Worm (Caenorhabditis elegans) whole organism, young adult: Measurements from ENCODE around the gene rab-3.
A peak's percentile ranks its signal among the peaks of the same experiment; 100 is the strongest.
"Not testable (repeated sequence)": the region's sequence is repeated elsewhere in the genome, so short reads cannot be mapped to it uniquely, and the experiment has no call there.

ENCODE experiments used
- D2030.7 ChIP-seq: fragments of 200-800 bp; sonication (Bioruptor generic); IDR thresholded peaks from 2 replicates; pipeline ENCODE4 v1.3.6; 2022; ENCODE audit warnings: missing genetic modification reagents, missing genetic modification characterization, missing compliant biosample characterization
- F22D6.2 ChIP-seq: sonication (generic microtip); optimal IDR thresholded peaks from 2 replicates; lab custom pipeline; 2016; ENCODE audit warnings: mild to moderate bottlenecking, missing genetic modification characterization, missing compliant biosample characterization
- F23B12.7 ChIP-seq: sonication (generic microtip); optimal IDR thresholded peaks from 2 replicates; lab custom pipeline; 2017; ENCODE audit warnings: missing genetic modification characterization, mild to moderate bottlenecking, missing compliant biosample characterization, antibody characterized with exemption, moderate library complexity; ENCODE audit not compliant: insufficient read depth
- K11D2.4 ChIP-seq: fragments of 200-800 bp; sonication (Bioruptor generic); IDR thresholded peaks from 2 replicates; pipeline ENCODE4 v1.3.6; 2022; ENCODE audit warnings: missing genetic modification reagents, missing genetic modification characterization, missing compliant biosample characterization
- K12H6.12 ChIP-seq: fragments of 200-800 bp; sonication (Bioruptor generic); optimal IDR thresholded peaks from 2 replicates; lab custom pipeline; 2018; ENCODE audit warnings: mild to moderate bottlenecking, missing genetic modification characterization, missing compliant biosample characterization
- T07F8.4 ChIP-seq: sonication (generic microtip); optimal IDR thresholded peaks from 2 replicates; lab custom pipeline; 2016; ENCODE audit warnings: mild to moderate bottlenecking, missing genetic modification characterization, moderate library complexity, missing compliant biosample characterization
- ama-1 ChIP-seq, 3 experiments: fragments of 150-350 bp in 1 of 3; sonication (generic microtip) in 2 of 3; optimal IDR thresholded peaks; 2 replicates each; lab custom pipeline; 2014 to 2018; ENCODE audit warnings: missing biosample characterization in 2 of 3, missing genetic modification characterization in 2 of 3, missing genetic modification reagents in 2 of 3
- aptf-3 ChIP-seq: fragments of 200-800 bp; sonication (Bioruptor generic); IDR thresholded peaks from 2 replicates; pipeline ENCODE4 v1.3.6; 2022; ENCODE audit warnings: missing genetic modification characterization, missing compliant biosample characterization
- athp-1 ChIP-seq: sonication (generic microtip); optimal IDR thresholded peaks from 2 replicates; lab custom pipeline; 2017; ENCODE audit warnings: mild to moderate bottlenecking, missing genetic modification characterization, missing compliant biosample characterization
- attf-5 ChIP-seq: fragments of 200-800 bp; sonication (Bioruptor generic); optimal IDR thresholded peaks from 2 replicates; lab custom pipeline; 2018; ENCODE audit warnings: mild to moderate bottlenecking, missing genetic modification characterization, missing compliant biosample characterization
- dox-1 ChIP-seq: fragments of 200-800 bp; sonication (Bioruptor generic); IDR thresholded peaks from 2 replicates; pipeline ENCODE4 v1.3.6; 2022; ENCODE audit warnings: missing genetic modification reagents, missing genetic modification characterization, missing compliant biosample characterization
- dpl-1 ChIP-seq: fragments of 150-350 bp; optimal IDR thresholded peaks from 2 replicates; lab custom pipeline; 2014; ENCODE audit warnings: missing biosample characterization, missing genetic modification reagents, missing genetic modification characterization
- egl-44 ChIP-seq: fragments of 200-800 bp; sonication (Bioruptor generic); IDR thresholded peaks from 2 replicates; pipeline ENCODE4 v1.3.6; 2022; ENCODE audit warnings: missing genetic modification reagents, missing genetic modification characterization, missing compliant biosample characterization
- fkh-3 ChIP-seq: sonication (generic microtip); optimal IDR thresholded peaks from 2 replicates; lab custom pipeline; 2016; ENCODE audit warnings: mild to moderate bottlenecking, missing genetic modification characterization, missing compliant biosample characterization
- hmg-1.2 ChIP-seq: fragments of 200-800 bp; sonication (Bioruptor generic); IDR thresholded peaks from 2 replicates; pipeline ENCODE4 v1.3.6; 2022; ENCODE audit warnings: missing genetic modification reagents, missing genetic modification characterization, missing compliant biosample characterization
- hrde-1 ChIP-seq: sonication (generic microtip); optimal IDR thresholded peaks from 2 replicates; lab custom pipeline; 2016; ENCODE audit warnings: missing genetic modification characterization, mild to moderate bottlenecking, missing compliant biosample characterization, moderate library complexity, missing genotype, missing genetic modification reagents, borderline replicate concordance
- let-526 ChIP-seq: fragments of 200-800 bp; sonication (Bioruptor generic); IDR thresholded peaks from 2 replicates; pipeline ENCODE4 v1.3.6; 2022; ENCODE audit warnings: missing genetic modification reagents, missing genetic modification characterization, missing compliant biosample characterization
- lin-35 ChIP-seq, 3 experiments: fragments of 150-350 bp in 2 of 3; sonication (generic microtip) in 1 of 3; optimal IDR thresholded peaks; 2 replicates each; lab custom pipeline; 2014 to 2018; ENCODE audit warnings: missing biosample characterization in 3 of 3, missing genetic modification characterization in 3 of 3, missing genetic modification reagents in 3 of 3
- lsl-1 ChIP-seq: fragments of 200-800 bp; sonication (Bioruptor generic); optimal IDR thresholded peaks from 2 replicates; lab custom pipeline; 2018; ENCODE audit warnings: mild to moderate bottlenecking, missing genetic modification characterization, moderate library complexity, missing compliant biosample characterization
- madf-8 ChIP-seq: fragments of 200-800 bp; sonication (Bioruptor generic); conservative IDR thresholded peaks from 2 replicates; pipeline ENCODE4 v1.3.6; 2022; ENCODE audit warnings: missing genetic modification reagents, missing genetic modification characterization, missing compliant biosample characterization
- mel-28 ChIP-seq: sonication (generic microtip); optimal IDR thresholded peaks from 2 replicates; lab custom pipeline; 2016; ENCODE audit warnings: borderline replicate concordance, mild to moderate bottlenecking, missing genetic modification characterization, missing compliant biosample characterization
- nhr-120 ChIP-seq: fragments of 200-800 bp; sonication (Bioruptor generic); IDR thresholded peaks from 2 replicates; pipeline ENCODE4 v1.3.6; 2022; ENCODE audit warnings: missing genetic modification characterization, missing compliant biosample characterization
- nhr-179 ChIP-seq: sonication (generic microtip); optimal IDR thresholded peaks from 2 replicates; lab custom pipeline; 2016; ENCODE audit warnings: mild to moderate bottlenecking, missing genetic modification characterization, missing compliant biosample characterization
- nhr-90 ChIP-seq: sonication (generic microtip); optimal IDR thresholded peaks from 2 replicates; lab custom pipeline; 2016; ENCODE audit warnings: missing genotype, mild to moderate bottlenecking, missing genetic modification characterization, missing compliant biosample characterization
- pbrm-1 ChIP-seq: fragments of 200-800 bp; sonication (Bioruptor generic); IDR thresholded peaks from 2 replicates; pipeline ENCODE4 v1.3.6; 2022; ENCODE audit warnings: missing genetic modification reagents, missing genetic modification characterization, missing compliant biosample characterization
- sea-2 ChIP-seq: fragments of 200-800 bp; sonication (Bioruptor generic); IDR thresholded peaks from 2 replicates; pipeline ENCODE4 v1.3.6; 2022; ENCODE audit warnings: missing genetic modification characterization, missing compliant biosample characterization
- snpc-1.1 ChIP-seq: sonication (generic microtip); optimal IDR thresholded peaks from 2 replicates; lab custom pipeline; 2017; ENCODE audit warnings: missing genetic modification characterization, mild to moderate bottlenecking, missing compliant biosample characterization, antibody characterized with exemption, moderate library complexity, missing genotype, missing genetic modification reagents; ENCODE audit not compliant: insufficient read depth
- snpc-4 ChIP-seq, 5 experiments: fragments of 150-350 bp in 1 of 5; sonication (generic microtip) in 4 of 5; optimal IDR thresholded peaks; 2 replicates each; lab custom pipeline; 2014 to 2018; ENCODE audit warnings: missing genetic modification characterization in 5 of 5, missing biosample characterization in 3 of 5, antibody characterized with exemption in 2 of 5, mild to moderate bottlenecking in 2 of 5, missing compliant biosample characterization in 2 of 5, missing genotype in 2 of 5, moderate library complexity in 2 of 5, missing genetic modification reagents in 1 of 5
- sptf-2 ChIP-seq: fragments of 200-800 bp; sonication (Bioruptor generic); optimal IDR thresholded peaks from 2 replicates; lab custom pipeline; 2018; ENCODE audit warnings: mild to moderate bottlenecking, missing genetic modification characterization, missing compliant biosample characterization
- tbp1 ChIP-seq: fragments of 200-800 bp; sonication (Bioruptor generic); optimal IDR thresholded peaks from 2 replicates; lab custom pipeline; 2018; ENCODE audit warnings: mild to moderate bottlenecking, missing genetic modification characterization, missing compliant biosample characterization
- unc-130 ChIP-seq: sonication (generic microtip); optimal IDR thresholded peaks from 2 replicates; lab custom pipeline; 2016; ENCODE audit warnings: missing genetic modification reagents, missing genetic modification characterization, missing compliant biosample characterization
- unc-62 ChIP-seq: fragments of 150-350 bp; optimal IDR thresholded peaks from 2 replicates; lab custom pipeline; 2014; ENCODE audit warnings: missing biosample characterization, missing genetic modification reagents, missing genetic modification characterization

rab-3 gene

DNA sequence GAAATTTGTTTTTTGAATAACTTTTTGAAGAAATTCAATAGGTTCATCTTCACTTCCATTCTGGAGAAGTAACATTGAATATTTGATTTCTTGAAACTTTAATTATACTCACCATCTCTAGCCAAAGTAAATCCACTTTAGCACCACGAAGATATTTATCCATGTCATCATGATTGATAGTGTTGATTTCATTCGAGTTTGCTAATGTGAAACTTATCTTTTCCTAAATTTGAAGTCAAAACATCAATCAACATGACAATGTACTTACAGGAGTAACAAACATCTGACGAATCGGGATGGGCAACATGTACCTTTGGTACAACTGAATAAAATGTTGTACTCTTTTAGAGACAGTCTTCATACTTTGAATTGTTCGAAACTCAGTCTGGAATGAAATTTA lies 30.3 kb downstream of the rab-3 start:
- no peak for TF ChIP-seq nhr-120 (GFP tag; lab: Robert Waterston, UW)
- TF ChIP-seq fkh-3 (tag; lab: Kevin White, UChicago) = no peak
- TF ChIP-seq aptf-3 (GFP tag; lab: Robert Waterston, UW) = no peak
- no peak for TF ChIP-seq D2030.7 (GFP tag; lab: Robert Waterston, UW)
- no peak for TF ChIP-seq ama-1 (optimal IDR thresholded peaks at IDR 0.05; lab: Kevin White, UChicago)
- no peak for TF ChIP-seq ama-1 (GFP tag; optimal IDR thresholded peaks at IDR 0.05; lab: Kevin White, UChicago)
- TF ChIP-seq egl-44 (GFP tag; lab: Robert Waterston, UW) = no peak
- no peak for TF ChIP-seq F23B12.7 (tag; lab: Kevin White, UChicago)
- no peak for TF ChIP-seq hrde-1
- no peak for TF ChIP-seq nhr-90 (tag; lab: Kevin White, UChicago)
- TF ChIP-seq K11D2.4 = no peak
- TF ChIP-seq unc-62 (GFP tag; lab: Kevin White, UChicago) = no peak
- TF ChIP-seq tbp1 (GFP tag; lab: Kevin White, UChicago) = no peak
- no peak for TF ChIP-seq T07F8.4
- no peak for TF ChIP-seq sptf-2 (GFP tag; lab: Kevin White, UChicago)
- TF ChIP-seq hmg-1.2 = no peak
- TF ChIP-seq K12H6.12 (tag; lab: Kevin White, UChicago) = no peak
- TF ChIP-seq F22D6.2 = no peak
- no peak for TF ChIP-seq sea-2 (GFP tag; lab: Robert Waterston, UW)
- no peak for TF ChIP-seq unc-130 (GFP tag; lab: Kevin White, UChicago)
- TF ChIP-seq, all 124 proteins: peak for 0

- TF ChIP-seq lsl-1 (GFP tag; lab: Kevin White, UChicago) = no peak
- TF ChIP-seq let-526 = no peak
- TF ChIP-seq lin-35 (GFP tag; optimal IDR thresholded peaks at IDR 0.05; lab: Kevin White, UChicago) = no peak
- no peak for TF ChIP-seq pbrm-1 (GFP tag; lab: Robert Waterston, UW)
- no peak for TF ChIP-seq mel-28 (tag; lab: Kevin White, UChicago)
Measured at ce11 chrII:5696218-5696617, 31.4 kb downstream of the rab-3 start.

DNA sequence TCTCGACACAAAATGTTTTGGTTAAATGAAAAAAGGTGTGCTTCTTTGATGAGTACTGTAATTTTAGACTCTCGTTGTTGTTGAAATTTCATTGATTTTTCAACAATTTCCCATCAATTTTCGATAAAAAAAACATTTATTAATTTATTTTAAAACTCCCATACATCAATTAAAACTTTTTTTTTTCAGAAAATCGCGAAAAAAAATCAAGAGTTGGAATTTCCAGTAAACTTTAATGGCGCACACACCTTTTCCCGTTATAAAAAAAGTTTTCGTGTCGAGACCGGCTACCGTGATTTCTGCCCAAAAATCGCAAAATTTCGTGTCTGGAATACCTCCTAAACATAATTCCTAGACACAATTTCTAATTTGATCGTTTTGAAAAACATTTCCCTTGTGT lies 32.9 kb downstream of the rab-3 start, which contains the start of gene C25H3.14:
Gene C25H3.14 (plus strand): TSS at position 301 of the 400 bp plus-strand sequence.
- no peak for TF ChIP-seq aptf-3 (GFP tag; lab: Robert Waterston, UW)

ce11 chrII:5693893-5694292 lies 33.8 kb downstream of the rab-3 start, which contains the start of gene C25H3.3:
TSS of gene C25H3.3 (plus strand) at chrII:5694193.
- no peak for TF ChIP-seq sptf-2 (GFP tag; lab: Kevin White, UChicago)
- TF ChIP-seq dpl-1 = no peak
- no peak for TF ChIP-seq dox-1 (GFP tag; lab: Robert Waterston, UW)
- no peak for TF ChIP-seq attf-5 (GFP tag; lab: Kevin White, UChicago)
- no peak for TF ChIP-seq pbrm-1 (GFP tag; lab: Robert Waterston, UW)
- no peak for TF ChIP-seq madf-8 (GFP tag; lab: Robert Waterston, UW)
- TF ChIP-seq let-526 = no peak
- TF ChIP-seq athp-1 (tag; lab: Kevin White, UChicago) = no peak
- TF ChIP-seq nhr-179 (tag; lab: Kevin White, UChicago) = no peak

ce11 chrII:5692919-5693318 lies 34.7 kb downstream of the rab-3 start:
- TF ChIP-seq snpc-1.1 (tag; lab: Kevin White, UChicago) (peak; percentile 56), snpc-4 (tag; optimal IDR thresholded peaks at IDR 0.05; lab: Kevin White, UChicago) (peak in 2 of 4 experiments; percentile 64 to 82)
- not testable (repeated sequence) for TF ChIP-seq snpc-4 (GFP tag; optimal IDR thresholded peaks at IDR 0.05; lab: Kevin White, UChicago)
